Fruit fly (Drosophila melanogaster) whole organism, embryonic: ENCODE results near the gene CG16965.

Experiments used
- Antp ChIP-seq: fragments of 200-800 bp; sonication (Bioruptor generic); optimal IDR thresholded peaks from 3 replicates; lab custom pipeline; 2016; ENCODE audit warnings: missing biosample characterization, missing genetic modification characterization
- Bgb ChIP-seq: fragments of 200-800 bp; sonication (Bioruptor generic); IDR thresholded peaks from 2 replicates; pipeline ENCODE4 v1.3.6; 2022; ENCODE audit warnings: missing biosample characterization, missing genetic modification characterization; ENCODE audit not compliant: partially characterized antibody
- CG11560 ChIP-seq: fragments of 200-800 bp; sonication (Bioruptor generic); IDR thresholded peaks from 3 replicates; pipeline ENCODE4 v1.3.6; 2022; ENCODE audit warnings: missing biosample characterization, missing genetic modification characterization
- CG11695 ChIP-seq: fragments of 200-800 bp; sonication (Bioruptor generic); IDR thresholded peaks from 3 replicates; pipeline ENCODE4 v1.3.6; 2022; ENCODE audit warnings: missing biosample characterization, missing genetic modification characterization
- CG12071 ChIP-seq: fragments of 200-800 bp; sonication (Bioruptor generic); optimal IDR thresholded peaks from 3 replicates; lab custom pipeline; 2018; ENCODE audit warnings: missing biosample characterization, mild to moderate bottlenecking, missing genetic modification characterization
- CG15073 ChIP-seq: fragments of 200-800 bp; sonication (Bioruptor generic); optimal IDR thresholded peaks from 2 replicates; lab custom pipeline; 2016; ENCODE audit warnings: missing biosample characterization, missing genetic modification characterization
- CG15269 ChIP-seq: fragments of 200-800 bp; sonication (Bioruptor generic); optimal IDR thresholded peaks from 2 replicates; lab custom pipeline; 2018; ENCODE audit warnings: missing biosample characterization, mild to moderate bottlenecking, missing genetic modification characterization, moderate library complexity
- CG15514 ChIP-seq: fragments of 200-800 bp; sonication (Bioruptor generic); optimal IDR thresholded peaks from 3 replicates; lab custom pipeline; 2017; ENCODE audit warnings: missing biosample characterization, missing genetic modification characterization, mild to moderate bottlenecking, moderate library complexity, missing genetic modification reagents
- CG17328 ChIP-seq: fragments of 200-800 bp; sonication (Bioruptor generic); IDR thresholded peaks from 2 replicates; pipeline ENCODE4 v1.3.6; 2022; ENCODE audit warnings: missing biosample characterization, missing genetic modification characterization
- CG18011 ChIP-seq: fragments of 200-800 bp; sonication (Bioruptor generic); optimal IDR thresholded peaks from 2 replicates; lab custom pipeline; 2017; ENCODE audit warnings: missing biosample characterization, missing genetic modification characterization, mild to moderate bottlenecking, moderate library complexity, missing genotype
- CG3163 ChIP-seq: fragments of 200-800 bp; sonication (Bioruptor generic); optimal IDR thresholded peaks from 3 replicates; lab custom pipeline; 2016; ENCODE audit warnings: missing biosample characterization, missing genetic modification characterization
- CG34422 ChIP-seq: fragments of 200-800 bp; sonication (Bioruptor generic); IDR thresholded peaks from 3 replicates; pipeline ENCODE4 v1.3.6; 2022; ENCODE audit warnings: missing biosample characterization, missing genetic modification characterization
- CG43689 ChIP-seq: fragments of 200-800 bp; sonication (Bioruptor generic); IDR thresholded peaks from 2 replicates; pipeline ENCODE4 v1.3.6; 2022; ENCODE audit warnings: missing biosample characterization, missing genetic modification characterization
- CG5953 ChIP-seq: fragments of 200-800 bp; sonication (Bioruptor generic); IDR thresholded peaks from 2 replicates; pipeline ENCODE4 v1.3.6; 2022; ENCODE audit warnings: missing biosample characterization, missing genetic modification characterization
- CG6254 ChIP-seq: fragments of 200-800 bp; sonication (Bioruptor generic); optimal IDR thresholded peaks from 3 replicates; lab custom pipeline; 2017; ENCODE audit warnings: mild to moderate bottlenecking, missing biosample characterization, missing genetic modification reagents, missing genetic modification characterization
- CG8388 ChIP-seq: fragments of 200-800 bp; sonication (Bioruptor generic); optimal IDR thresholded peaks from 2 replicates; lab custom pipeline; 2019; ENCODE audit warnings: missing biosample characterization, mild to moderate bottlenecking, missing genetic modification characterization, moderate library complexity
- CG8924 ChIP-seq: fragments of 200-800 bp; optimal IDR thresholded peaks from 3 replicates; lab custom pipeline; 2019; ENCODE audit warnings: missing biosample characterization, mild to moderate bottlenecking, missing genetic modification characterization, moderate library complexity
- CoRest ChIP-seq: fragments of 200-800 bp; sonication (Bioruptor generic); optimal IDR thresholded peaks from 3 replicates; lab custom pipeline; 2018; ENCODE audit warnings: missing biosample characterization, mild to moderate bottlenecking, missing genetic modification characterization, moderate library complexity
- D19A ChIP-seq: fragments of 200-800 bp; optimal IDR thresholded peaks from 3 replicates; lab custom pipeline; 2019; ENCODE audit warnings: missing biosample characterization, mild to moderate bottlenecking, missing genetic modification characterization, moderate library complexity
- Dad ChIP-seq: fragments of 200-800 bp; sonication (Bioruptor generic); optimal IDR thresholded peaks from 3 replicates; lab custom pipeline; 2016; ENCODE audit warnings: missing biosample characterization, missing genetic modification characterization
- Doc2 ChIP-seq: fragments of 200-800 bp; sonication (Bioruptor generic); IDR thresholded peaks from 2 replicates; pipeline ENCODE4 v1.3.6; 2022; ENCODE audit warnings: missing biosample characterization, missing genetic modification characterization
- Elba2 ChIP-seq: fragments of 200-800 bp; sonication (Bioruptor generic); optimal IDR thresholded peaks from 3 replicates; lab custom pipeline; 2016; ENCODE audit warnings: missing biosample characterization, missing genetic modification characterization
- Gsc ChIP-seq: fragments of 200-800 bp; sonication (Bioruptor generic); IDR thresholded peaks from 2 replicates; pipeline ENCODE4 v1.3.6; 2022; ENCODE audit warnings: missing biosample characterization, missing genetic modification characterization
- HLHmδ ChIP-seq: fragments of 200-800 bp; sonication (Bioruptor generic); optimal IDR thresholded peaks from 2 replicates; lab custom pipeline; 2018; ENCODE audit warnings: missing biosample characterization, mild to moderate bottlenecking, missing genetic modification characterization, moderate library complexity
- Hr51 ChIP-seq, 2 experiments: fragments of 200-800 bp; sonication (Bioruptor generic); optimal IDR thresholded peaks; 2 replicates in 1 of 2; 3 replicates in 1 of 2; lab custom pipeline; 2016 to 2018; ENCODE audit warnings: missing biosample characterization in 2 of 2, missing genetic modification characterization in 2 of 2, mild to moderate bottlenecking in 1 of 2, moderate library complexity in 1 of 2
- MTF-1 ChIP-seq: fragments of 200-800 bp; sonication (Bioruptor generic); optimal IDR thresholded peaks from 2 replicates; lab custom pipeline; 2018; ENCODE audit warnings: missing biosample characterization, mild to moderate bottlenecking, missing genetic modification characterization, borderline replicate concordance
- Nf-YA ChIP-seq: fragments of 200-800 bp; sonication (Bioruptor generic); IDR thresholded peaks from 2 replicates; pipeline ENCODE4 v1.3.6; 2022; ENCODE audit warnings: missing biosample characterization, missing genetic modification characterization
- YL-1 ChIP-seq: fragments of 200-800 bp; sonication (Bioruptor generic); optimal IDR thresholded peaks from 3 replicates; lab custom pipeline; 2017; ENCODE audit warnings: missing biosample characterization, mild to moderate bottlenecking, missing genetic modification characterization
- abd-A ChIP-seq: fragments of 200-800 bp; sonication (Bioruptor generic); optimal IDR thresholded peaks from 3 replicates; lab custom pipeline; 2019; ENCODE audit warnings: missing biosample characterization, mild to moderate bottlenecking, missing genetic modification characterization, moderate library complexity
- ara ChIP-seq: fragments of 200-800 bp; sonication (Bioruptor generic); IDR thresholded peaks from 2 replicates; pipeline ENCODE4 v1.3.6; 2022; ENCODE audit warnings: missing biosample characterization, missing genetic modification characterization
- ato ChIP-seq: fragments of 200-800 bp; sonication (Bioruptor generic); IDR thresholded peaks from 2 replicates; pipeline ENCODE4 v1.3.6; 2022; ENCODE audit warnings: missing biosample characterization, missing genetic modification characterization; ENCODE audit not compliant: partially characterized antibody
- cad ChIP-seq: fragments of >200 bp; optimal IDR thresholded peaks from 2 replicates; lab custom pipeline; 2017; ENCODE audit warnings: missing biosample characterization, missing genetic modification characterization
- chinmo ChIP-seq: fragments of 200-800 bp; sonication (Bioruptor generic); IDR thresholded peaks from 4 replicates; pipeline ENCODE4 v1.3.6; 2022; ENCODE audit warnings: missing biosample characterization, missing genetic modification characterization; ENCODE audit not compliant: partially characterized antibody
- corto ChIP-seq: fragments of 200-800 bp; sonication (Bioruptor generic); optimal IDR thresholded peaks from 2 replicates; lab custom pipeline; 2016; ENCODE audit warnings: missing biosample characterization, mild to moderate bottlenecking, missing genetic modification characterization, moderate library complexity
- crol ChIP-seq: fragments of 200-800 bp; sonication (Bioruptor generic); IDR thresholded peaks from 2 replicates; pipeline ENCODE4 v1.3.6; 2022; ENCODE audit warnings: missing biosample characterization, missing genetic modification characterization
- gcm ChIP-seq: fragments of 200-800 bp; sonication (Bioruptor generic); optimal IDR thresholded peaks from 2 replicates; lab custom pipeline; 2019; ENCODE audit warnings: missing biosample characterization, mild to moderate bottlenecking, missing genetic modification characterization, moderate library complexity
- grau ChIP-seq: fragments of 200-800 bp; optimal IDR thresholded peaks from 3 replicates; lab custom pipeline; 2019; ENCODE audit warnings: missing biosample characterization, mild to moderate bottlenecking, missing genetic modification characterization, moderate library complexity
- h ChIP-seq: fragments of >200 bp; optimal IDR thresholded peaks from 2 replicates; lab custom pipeline; 2017
- knrl ChIP-seq: fragments of 200-800 bp; sonication (Bioruptor generic); IDR thresholded peaks from 3 replicates; pipeline ENCODE4 v1.3.6; 2022; ENCODE audit warnings: missing biosample characterization, missing genetic modification characterization; ENCODE audit not compliant: partially characterized antibody
- lov ChIP-seq, 2 experiments: fragments of 200-800 bp in 1 of 2; fragments of >200 bp in 1 of 2; sonication (Bioruptor generic) in 1 of 2; IDR thresholded peaks in 1 of 2; optimal IDR thresholded peaks in 1 of 2; 2 replicates in 1 of 2; 3 replicates in 1 of 2; pipeline versions ENCODE4 v1.3.6 to Lab custom; 2017 to 2022; ENCODE audit warnings: missing biosample characterization in 1 of 2, missing genetic modification characterization in 1 of 2
- maf-S ChIP-seq: fragments of 200-800 bp; sonication (Bioruptor generic); optimal IDR thresholded peaks from 2 replicates; lab custom pipeline; 2016; ENCODE audit warnings: missing biosample characterization, missing genetic modification characterization
- otp ChIP-seq: fragments of 200-800 bp; sonication (Bioruptor generic); IDR thresholded peaks from 3 replicates; pipeline ENCODE4, ENCODE4 v1.3.6; 2022; ENCODE audit warnings: missing biosample characterization, missing genetic modification characterization
- pum ChIP-seq: fragments of 200-800 bp; sonication (Bioruptor generic); optimal IDR thresholded peaks from 2 replicates; lab custom pipeline; 2016; ENCODE audit warnings: missing biosample characterization, missing genetic modification characterization
- sens ChIP-seq: fragments of 200-800 bp; sonication (Bioruptor generic); peaks from one replicate; lab custom pipeline; 2016; ENCODE audit warnings: missing biosample characterization, missing genetic modification characterization
- sim ChIP-seq: fragments of 200-800 bp; sonication (Bioruptor generic); IDR thresholded peaks from 2 replicates; pipeline ENCODE4 v1.3.6; 2022; ENCODE audit warnings: missing biosample characterization, missing genetic modification characterization
- stwl ChIP-seq: fragments of 200-800 bp; sonication (Bioruptor generic); optimal IDR thresholded peaks from 3 replicates; lab custom pipeline; 2018; ENCODE audit warnings: missing biosample characterization, mild to moderate bottlenecking, missing genetic modification characterization, moderate library complexity
- unc-4 ChIP-seq: fragments of 200-800 bp; sonication (Bioruptor generic); IDR thresholded peaks from 2 replicates; pipeline ENCODE4 v1.3.6; 2022; ENCODE audit warnings: missing biosample characterization, missing genetic modification characterization; ENCODE audit not compliant: partially characterized antibody
- wek ChIP-seq: fragments of 200-800 bp; sonication (Bioruptor generic); optimal IDR thresholded peaks from 3 replicates; lab custom pipeline; 2018; ENCODE audit warnings: missing biosample characterization, mild to moderate bottlenecking, missing genetic modification characterization, moderate library complexity

The CG16965 gene

dm6 chr2L:12011682-12012655 lies 30.6 kb downstream of the CG16965 start (continued):
- peak; percentile 75 for TF ChIP-seq CG12071 (GFP tag; lab: Kevin White, UChicago)
- peak; percentile 67 for TF ChIP-seq CG8924 (tag; lab: Kevin White, UChicago)
- peak; percentile 100 for TF ChIP-seq abd-A
- no peak for TF ChIP-seq unc-4
- peak; percentile 44 for TF ChIP-seq YL-1 (GFP tag; lab: Kevin White, UChicago)
- no peak for TF ChIP-seq Doc2 (GFP tag; lab: Robert Waterston, UW)
- no peak for TF ChIP-seq crol (GFP tag; lab: Robert Waterston, UW)
- TF ChIP-seq cad (GFP tag; lab: Kevin White, UChicago): peak; percentile 77
- TF ChIP-seq CG43689 (GFP tag; lab: Robert Waterston, UW): no peak
- no peak for TF ChIP-seq Gsc (GFP tag; lab: Robert Waterston, UW)
- no peak for TF ChIP-seq CG5953 (GFP tag; lab: Robert Waterston, UW)
- TF ChIP-seq CG11560: no peak
- no peak for TF ChIP-seq Nf-YA (GFP tag; lab: Robert Waterston, UW)
- TF ChIP-seq ato (GFP tag; lab: Robert Waterston, UW): no peak
- TF ChIP-seq gcm: peak; percentile 77
- TF ChIP-seq CG18011 (GFP tag; lab: Kevin White, UChicago): peak; percentile 36
- peak; percentile 97 for TF ChIP-seq sens (GFP tag; lab: Kevin White, UChicago)
- peak; percentile 94 for TF ChIP-seq stwl (tag; lab: Kevin White, UChicago)
- no peak for TF ChIP-seq sim (GFP tag; lab: Robert Waterston, UW)
- TF ChIP-seq CG15514 (GFP tag; lab: Kevin White, UChicago): peak; percentile 94
- TF ChIP-seq wek (GFP tag; lab: Kevin White, UChicago): peak; percentile 69
- peak; percentile 59 for TF ChIP-seq pum (GFP tag; lab: Kevin White, UChicago)
- TF ChIP-seq CG6254 (GFP tag; lab: Kevin White, UChicago): peak; percentile 59
- TF ChIP-seq Hr51 (GFP tag; optimal IDR thresholded peaks at IDR 0.05; lab: Kevin White, UChicago): peak; percentile 72 to 77
- TF ChIP-seq grau (tag; lab: Kevin White, UChicago): peak; percentile 72
- TF ChIP-seq HLHmδ: peak; percentile 89
- TF ChIP-seq CG8388: peak; percentile 29
- no peak for TF ChIP-seq CG15073 (GFP tag; lab: Kevin White, UChicago)
- no peak for TF ChIP-seq h (lab: Kevin White, UChicago)
- no peak for TF ChIP-seq lov (optimal IDR thresholded peaks at IDR 0.05; lab: Kevin White, UChicago)
- TF ChIP-seq lov (GFP tag; IDR thresholded peaks at IDR 0.05; lab: Robert Waterston, UW): no peak
- TF ChIP-seq CG17328 (GFP tag; lab: Robert Waterston, UW): no peak
- peak; percentile 79 for TF ChIP-seq Dad (GFP tag; lab: Kevin White, UChicago)
- peak; percentile 85 for TF ChIP-seq Antp (GFP tag; lab: Kevin White, UChicago)
- TF ChIP-seq D19A (tag; lab: Kevin White, UChicago): peak; percentile 67
- no peak for TF ChIP-seq Elba2 (GFP tag; lab: Kevin White, UChicago)
- no peak for TF ChIP-seq CG11695 (GFP tag; lab: Robert Waterston, UW)
- TF ChIP-seq ara (GFP tag; lab: Robert Waterston, UW): no peak
- no peak for TF ChIP-seq knrl (GFP tag; lab: Robert Waterston, UW)
- peak; percentile 58 for TF ChIP-seq CoRest
- TF ChIP-seq CG3163 (GFP tag; lab: Kevin White, UChicago): peak; percentile 73
- TF ChIP-seq MTF-1 (GFP tag; lab: Kevin White, UChicago): peak; percentile 86
- peak; percentile 62 for TF ChIP-seq CG15269
- TF ChIP-seq CG34422: no peak
- peak; percentile 71 for TF ChIP-seq maf-S
- TF ChIP-seq otp (GFP tag; lab: Robert Waterston, UW): no peak
- TF ChIP-seq Bgb (GFP tag; lab: Robert Waterston, UW): no peak
- no peak for TF ChIP-seq chinmo
- TF ChIP-seq corto: no peak
